Worm (Caenorhabditis elegans) whole organism, L4/young adult: ENCODE data around the gene K03B4.2.

ENCODE experiments used
- dao-5 ChIP-seq: sonication (generic microtip); optimal IDR thresholded peaks from 2 replicates; lab custom pipeline; 2016; ENCODE audit warnings: missing genotype, missing genetic modification characterization, moderate library complexity, missing compliant biosample characterization
- him-1 ChIP-seq: sonication (generic microtip); optimal IDR thresholded peaks from 2 replicates; lab custom pipeline; 2016; ENCODE audit warnings: missing genotype, missing genetic modification reagents, missing genetic modification characterization, missing compliant biosample characterization

- TF ChIP-seq him-1 (tag; lab: Kevin White, UChicago) (peak; percentile 11), dao-5 (tag; lab: Kevin White, UChicago) (no peak)
Measured at ce11 chrV:4731154-4731961, 43.6 kb downstream of the K03B4.2 start, which contains the start of gene F39G3.3.
